Fruit fly (Drosophila melanogaster) whole organism, embryonic: ENCODE results near the gene Atf3.

ENCODE experiments used
- Awh ChIP-seq: fragments of 200-800 bp; sonication (Bioruptor generic); IDR thresholded peaks from 2 replicates; pipeline ENCODE4, ENCODE4 v1.3.6; 2022; ENCODE audit warnings: missing biosample characterization, missing genetic modification characterization
- CG10979 ChIP-seq: fragments of 200-800 bp; sonication (Bioruptor generic); optimal IDR thresholded peaks from 2 replicates; lab custom pipeline; 2018; ENCODE audit warnings: missing biosample characterization, mild to moderate bottlenecking, missing genetic modification characterization, moderate library complexity
- CG12236 ChIP-seq: fragments of 200-800 bp; sonication (Bioruptor generic); optimal IDR thresholded peaks from 2 replicates; lab custom pipeline; 2016; ENCODE audit warnings: missing biosample characterization, missing genetic modification characterization
- CG13123 ChIP-seq: fragments of 200-800 bp; sonication (Bioruptor generic); optimal IDR thresholded peaks from 2 replicates; lab custom pipeline; 2016; ENCODE audit warnings: missing biosample characterization, missing genetic modification characterization
- CG13894 ChIP-seq: fragments of 200-800 bp; sonication (Bioruptor generic); optimal IDR thresholded peaks from 3 replicates; lab custom pipeline; 2018; ENCODE audit warnings: missing biosample characterization, mild to moderate bottlenecking, missing genetic modification characterization, moderate library complexity
- CG14050 ChIP-seq: fragments of 200-800 bp; sonication (Bioruptor generic); IDR thresholded peaks from 3 replicates; pipeline ENCODE4 v1.3.6; 2022; ENCODE audit warnings: missing biosample characterization, missing genetic modification characterization
- CG1529 ChIP-seq: fragments of 200-800 bp; sonication (Bioruptor generic); optimal IDR thresholded peaks from 3 replicates; lab custom pipeline; 2018; ENCODE audit warnings: missing biosample characterization, missing genetic modification characterization
- CG1603 ChIP-seq: fragments of 200-800 bp; sonication (Bioruptor generic); optimal IDR thresholded peaks from 2 replicates; lab custom pipeline; 2019; ENCODE audit warnings: missing biosample characterization, mild to moderate bottlenecking, missing genetic modification characterization, moderate library complexity
- CG17359 ChIP-seq: fragments of 200-800 bp; sonication (Bioruptor generic); optimal IDR thresholded peaks from 3 replicates; lab custom pipeline; 2018; ENCODE audit warnings: missing biosample characterization, mild to moderate bottlenecking, missing genetic modification characterization, moderate library complexity
- CG18619 ChIP-seq: fragments of 200-800 bp; sonication (Bioruptor generic); optimal IDR thresholded peaks from 3 replicates; lab custom pipeline; 2017; ENCODE audit warnings: missing biosample characterization, mild to moderate bottlenecking, missing genetic modification characterization
- CG2199 ChIP-seq: fragments of 200-800 bp; sonication (Bioruptor generic); IDR thresholded peaks from 3 replicates; pipeline ENCODE4 v1.3.6; 2022; ENCODE audit warnings: missing biosample characterization, missing genetic modification characterization
- CG2875 ChIP-seq: fragments of 200-800 bp; sonication (Bioruptor generic); optimal IDR thresholded peaks from 2 replicates; lab custom pipeline; 2017; ENCODE audit warnings: missing biosample characterization, mild to moderate bottlenecking, missing genetic modification characterization, missing genetic modification reagents
- CG3163 ChIP-seq: fragments of 200-800 bp; sonication (Bioruptor generic); optimal IDR thresholded peaks from 3 replicates; lab custom pipeline; 2016; ENCODE audit warnings: missing biosample characterization, missing genetic modification characterization
- CG32532 ChIP-seq: fragments of 200-800 bp; sonication (Bioruptor generic); IDR thresholded peaks from 2 replicates; pipeline ENCODE4 v1.3.6; 2022; ENCODE audit warnings: missing biosample characterization, missing genetic modification characterization
- CG34224 ChIP-seq: fragments of 200-800 bp; sonication (Bioruptor generic); IDR thresholded peaks from 3 replicates; pipeline ENCODE4 v1.3.6; 2022; ENCODE audit warnings: missing biosample characterization, missing genetic modification characterization; ENCODE audit not compliant: partially characterized antibody
- CG3847 ChIP-seq: fragments of 200-800 bp; sonication (Bioruptor generic); IDR thresholded peaks from 2 replicates; pipeline ENCODE4 v1.3.6; 2022; ENCODE audit warnings: missing biosample characterization, missing genetic modification characterization
- CG3995 ChIP-seq: fragments of 200-800 bp; sonication (Bioruptor generic); optimal IDR thresholded peaks from 3 replicates; lab custom pipeline; 2016; ENCODE audit warnings: missing biosample characterization, missing genetic modification characterization
- CG9609 ChIP-seq: fragments of 200-800 bp; sonication (Bioruptor generic); optimal IDR thresholded peaks from 3 replicates; lab custom pipeline; 2016; ENCODE audit warnings: missing biosample characterization, missing genetic modification characterization
- CG9797 ChIP-seq: fragments of 200-800 bp; sonication (Bioruptor generic); optimal IDR thresholded peaks from 3 replicates; lab custom pipeline; 2018; ENCODE audit warnings: missing biosample characterization, mild to moderate bottlenecking, missing genetic modification characterization
- D19A ChIP-seq: fragments of 200-800 bp; optimal IDR thresholded peaks from 3 replicates; lab custom pipeline; 2019; ENCODE audit warnings: missing biosample characterization, mild to moderate bottlenecking, missing genetic modification characterization, moderate library complexity
- Dll ChIP-seq: fragments of 200-800 bp; sonication (Bioruptor generic); IDR thresholded peaks from 4 replicates; pipeline ENCODE4 v1.3.6; 2022; ENCODE audit warnings: missing biosample characterization, missing genetic modification characterization; ENCODE audit not compliant: partially characterized antibody
- Ets97D ChIP-seq: fragments of 200-800 bp; sonication (Bioruptor generic); optimal IDR thresholded peaks from 3 replicates; lab custom pipeline; 2016; ENCODE audit warnings: missing biosample characterization, missing genetic modification characterization
- Hand ChIP-seq: fragments of 200-800 bp; sonication (Bioruptor generic); optimal IDR thresholded peaks from 2 replicates; lab custom pipeline; 2017; ENCODE audit warnings: mild to moderate bottlenecking, missing biosample characterization, missing genetic modification reagents, missing genetic modification characterization
- Jarid2 ChIP-seq: fragments of 200-800 bp; sonication (Bioruptor generic); optimal IDR thresholded peaks from 3 replicates; lab custom pipeline; 2017; ENCODE audit warnings: mild to moderate bottlenecking, missing biosample characterization, missing genetic modification reagents, missing genetic modification characterization
- Lhr ChIP-seq: fragments of 200-800 bp; sonication (Bioruptor generic); optimal IDR thresholded peaks from 3 replicates; lab custom pipeline; 2017; ENCODE audit warnings: mild to moderate bottlenecking, missing biosample characterization, missing genetic modification reagents, missing genetic modification characterization
- Lim3 ChIP-seq: fragments of 200-800 bp; sonication (Bioruptor generic); IDR thresholded peaks from 2 replicates; pipeline ENCODE4 v1.3.6; 2022; ENCODE audit warnings: missing biosample characterization, missing genetic modification characterization
- MBD-R2 ChIP-seq: fragments of 200-800 bp; sonication (Bioruptor generic); IDR thresholded peaks from 2 replicates; pipeline ENCODE4 v1.3.6; 2022; ENCODE audit warnings: missing biosample characterization, missing genetic modification characterization
- MTF-1 ChIP-seq: fragments of 200-800 bp; sonication (Bioruptor generic); optimal IDR thresholded peaks from 2 replicates; lab custom pipeline; 2018; ENCODE audit warnings: missing biosample characterization, mild to moderate bottlenecking, missing genetic modification characterization, borderline replicate concordance
- Mad ChIP-seq: fragments of 200-800 bp; sonication (Bioruptor generic); optimal IDR thresholded peaks from 2 replicates; lab custom pipeline; 2016; ENCODE audit warnings: missing biosample characterization, missing genetic modification characterization
- Mrtf ChIP-seq: fragments of 200-800 bp; sonication (Bioruptor generic); IDR thresholded peaks from 3 replicates; pipeline ENCODE4 v1.3.6; 2022; ENCODE audit warnings: missing biosample characterization, missing genetic modification characterization
- NK7.1 ChIP-seq: fragments of 200-800 bp; sonication (Bioruptor generic); optimal IDR thresholded peaks from 3 replicates; lab custom pipeline; 2016; ENCODE audit warnings: missing biosample characterization, missing genetic modification characterization
- Oli ChIP-seq: fragments of 200-800 bp; sonication (Bioruptor generic); optimal IDR thresholded peaks from 2 replicates; lab custom pipeline; 2018; ENCODE audit warnings: missing biosample characterization, mild to moderate bottlenecking, missing genetic modification characterization, moderate library complexity
- Rfx ChIP-seq: fragments of 200-800 bp; sonication (Bioruptor generic); IDR thresholded peaks from 2 replicates; pipeline ENCODE4 v1.3.6; 2022; ENCODE audit warnings: missing biosample characterization, missing genetic modification characterization
- Six4 ChIP-seq: fragments of 200-800 bp; sonication (Bioruptor generic); optimal IDR thresholded peaks from 2 replicates; lab custom pipeline; 2016; ENCODE audit warnings: missing biosample characterization, missing genetic modification characterization
- Taf1 ChIP-seq: fragments of 200-800 bp; sonication (Bioruptor generic); IDR thresholded peaks from 2 replicates; pipeline ENCODE4 v1.3.6; 2022; ENCODE audit warnings: missing biosample characterization, missing genetic modification characterization
- ap ChIP-seq: fragments of 200-800 bp; sonication (Bioruptor generic); IDR thresholded peaks from 2 replicates; pipeline ENCODE4 v1.3.6; 2022; ENCODE audit warnings: missing biosample characterization, missing genetic modification characterization
- dimm ChIP-seq: fragments of 200-800 bp; sonication (Bioruptor generic); IDR thresholded peaks from 2 replicates; pipeline ENCODE4 v1.3.6; 2022; ENCODE audit warnings: missing biosample characterization, missing genetic modification characterization
- dmrt99B ChIP-seq: fragments of 200-800 bp; sonication (Bioruptor generic); optimal IDR thresholded peaks from 2 replicates; lab custom pipeline; 2018; ENCODE audit warnings: missing biosample characterization, mild to moderate bottlenecking, missing genetic modification characterization, moderate library complexity
- dpn ChIP-seq, 2 experiments: fragments of 200-800 bp; sonication (Bioruptor generic); optimal IDR thresholded peaks; 3 replicates each; lab custom pipeline; 2016; ENCODE audit warnings: missing biosample characterization in 2 of 2, missing genetic modification characterization in 2 of 2
- ems ChIP-seq: fragments of 200-800 bp; sonication (Bioruptor generic); optimal IDR thresholded peaks from 3 replicates; lab custom pipeline; 2016; ENCODE audit warnings: missing biosample characterization, missing genetic modification characterization
- gfzf ChIP-seq: fragments of 200-800 bp; sonication (Bioruptor generic); optimal IDR thresholded peaks from 2 replicates; lab custom pipeline; 2016; ENCODE audit warnings: missing biosample characterization, mild to moderate bottlenecking, missing genetic modification characterization, moderate library complexity
- jumu ChIP-seq: fragments of 200-800 bp; sonication (Bioruptor generic); optimal IDR thresholded peaks from 3 replicates; lab custom pipeline; 2016; ENCODE audit warnings: missing biosample characterization, missing genetic modification characterization
- luna ChIP-seq: fragments of 200-800 bp; sonication (Bioruptor generic); optimal IDR thresholded peaks from 2 replicates; lab custom pipeline; 2016; ENCODE audit warnings: missing biosample characterization, missing genetic modification characterization
- nerfin-2 ChIP-seq: fragments of 200-800 bp; sonication (Bioruptor generic); IDR thresholded peaks from 2 replicates; pipeline ENCODE4 v1.3.6; 2022; ENCODE audit warnings: missing biosample characterization, missing genetic modification characterization; ENCODE audit not compliant: partially characterized antibody
- otp ChIP-seq: fragments of 200-800 bp; sonication (Bioruptor generic); IDR thresholded peaks from 3 replicates; pipeline ENCODE4, ENCODE4 v1.3.6; 2022; ENCODE audit warnings: missing biosample characterization, missing genetic modification characterization
- pita ChIP-seq: fragments of 200-800 bp; sonication (Bioruptor generic); optimal IDR thresholded peaks from 2 replicates; lab custom pipeline; 2017; ENCODE audit warnings: missing biosample characterization, mild to moderate bottlenecking, missing genetic modification characterization
- prd ChIP-seq, 3 experiments: fragments of >200 bp in 2 of 3; fragments of 200-800 bp in 1 of 3; sonication (Bioruptor generic) in 1 of 3; optimal IDR thresholded peaks in 2 of 3; IDR thresholded peaks in 1 of 3; 2 replicates in 2 of 3; 3 replicates in 1 of 3; pipeline versions ENCODE4 v1.3.6 to Lab custom; 2017 to 2022; ENCODE audit warnings: missing biosample characterization in 1 of 3, missing genetic modification characterization in 1 of 3
- rib ChIP-seq: fragments of 200-800 bp; sonication (Bioruptor generic); IDR thresholded peaks from 2 replicates; pipeline ENCODE4 v1.3.6; 2022; ENCODE audit warnings: missing biosample characterization, missing genetic modification characterization
- slbo ChIP-seq: fragments of 200-800 bp; sonication (Bioruptor generic); IDR thresholded peaks from 2 replicates; pipeline ENCODE4 v1.3.6; 2022; ENCODE audit warnings: missing biosample characterization, missing genetic modification characterization
- tin ChIP-seq: fragments of 200-800 bp; sonication (Bioruptor generic); optimal IDR thresholded peaks from 3 replicates; lab custom pipeline; 2016; ENCODE audit warnings: missing biosample characterization, missing genetic modification characterization
- zen ChIP-seq: fragments of 200-800 bp; sonication (Bioruptor generic); optimal IDR thresholded peaks from 3 replicates; lab custom pipeline; 2018; ENCODE audit warnings: missing biosample characterization, mild to moderate bottlenecking, missing genetic modification characterization, moderate library complexity

The Atf3 gene

dm6 chrX:1236475-1236874 lies 38.6 kb downstream of the Atf3 start, which contains the start of gene CG3638 (continued):
- TF ChIP-seq CG1603 (tag; lab: Kevin White, UChicago), result peak; percentile 88
- TF ChIP-seq Lhr (GFP tag; lab: Kevin White, UChicago), result peak; percentile 89
- TF ChIP-seq dimm, result no peak
- TF ChIP-seq luna (GFP tag; lab: Kevin White, UChicago), result no peak
- no peak for TF ChIP-seq Awh (GFP tag; lab: Robert Waterston, UW)
- TF ChIP-seq MBD-R2 (GFP tag; lab: Robert Waterston, UW), result peak; percentile 74
- no peak for TF ChIP-seq Hand (GFP tag; lab: Kevin White, UChicago)
- peak; percentile 9 for TF ChIP-seq tin (GFP tag; lab: Kevin White, UChicago)
- TF ChIP-seq CG13894 (tag; lab: Kevin White, UChicago), result peak; percentile 98
- TF ChIP-seq Taf1, result no peak
- TF ChIP-seq CG3995, result no peak
- TF ChIP-seq prd (optimal IDR thresholded peaks at IDR 0.05; lab: Kevin White, UChicago), result no peak
- peak; percentile 34; the same call in 1 of the 3 replicates for TF ChIP-seq prd (GFP tag; IDR thresholded peaks at IDR 0.05; lab: Robert Waterston, UW)
- TF ChIP-seq gfzf (GFP tag; lab: Kevin White, UChicago), result peak; percentile 84
- peak; percentile 28 for TF ChIP-seq jumu (GFP tag; lab: Kevin White, UChicago)
- peak; percentile 65 for TF ChIP-seq Rfx
- TF ChIP-seq slbo, result peak; percentile 58
- peak; percentile 36; the same call in 1 of the 2 replicates for TF ChIP-seq CG3847
- TF ChIP-seq CG2199 (GFP tag; lab: Robert Waterston, UW), result no peak
- TF ChIP-seq CG34224, result peak; percentile 68
- TF ChIP-seq Dll, result peak; percentile 78
- TF ChIP-seq zen (tag; lab: Kevin White, UChicago), result peak; percentile 43
- TF ChIP-seq ems (GFP tag; lab: Kevin White, UChicago), result no peak
- TF ChIP-seq CG10979 (tag; lab: Kevin White, UChicago), result peak; percentile 42
- no peak for TF ChIP-seq CG14050 (GFP tag; lab: Robert Waterston, UW)
- no peak for TF ChIP-seq MTF-1 (GFP tag; lab: Kevin White, UChicago)
- no peak for TF ChIP-seq ap (GFP tag; lab: Robert Waterston, UW)
- no peak for TF ChIP-seq Six4 (GFP tag; lab: Kevin White, UChicago)
- TF ChIP-seq Mad (GFP tag; lab: Kevin White, UChicago), result peak; percentile 8
- TF ChIP-seq CG9797, result peak; percentile 65
- TF ChIP-seq CG2875 (GFP tag; lab: Kevin White, UChicago), result no peak
- no peak for TF ChIP-seq otp (GFP tag; lab: Robert Waterston, UW)
- peak; percentile 1 for TF ChIP-seq D19A (tag; lab: Kevin White, UChicago)
- TF ChIP-seq Jarid2, result no peak
- no peak for TF ChIP-seq CG17359 (tag; lab: Kevin White, UChicago)
- TF ChIP-seq CG12236 (GFP tag; lab: Kevin White, UChicago), result no peak
- TF ChIP-seq Mrtf (GFP tag; lab: Robert Waterston, UW), result no peak
- TF ChIP-seq dpn (GFP tag; optimal IDR thresholded peaks at IDR 0.05; lab: Kevin White, UChicago), result peak; percentile 51 to 55
- no peak for TF ChIP-seq CG13123
- TF ChIP-seq Lim3 (GFP tag; lab: Robert Waterston, UW), result no peak
- TF ChIP-seq CG32532 (GFP tag; lab: Robert Waterston, UW), result peak; percentile 58; the same call in 1 of the 2 replicates
- peak; percentile 16 for TF ChIP-seq CG9609
- TF ChIP-seq dmrt99B (tag; lab: Kevin White, UChicago), result no peak
- peak; percentile 84 for TF ChIP-seq Ets97D (GFP tag; lab: Kevin White, UChicago)
- TF ChIP-seq nerfin-2 (GFP tag; lab: Robert Waterston, UW), result peak; percentile 13; the same call in 1 of the 2 replicates
- no peak for TF ChIP-seq rib (GFP tag; lab: Robert Waterston, UW)
- no peak for TF ChIP-seq NK7.1 (GFP tag; lab: Kevin White, UChicago)
- peak; percentile 37 for TF ChIP-seq CG3163 (GFP tag; lab: Kevin White, UChicago)
- peak; percentile 93 for TF ChIP-seq pita (GFP tag; lab: Kevin White, UChicago)
- TF ChIP-seq CG18619 (GFP tag; lab: Kevin White, UChicago), result no peak
- no peak for TF ChIP-seq CG1529
- no peak for TF ChIP-seq Oli
